Worm (Caenorhabditis elegans) whole organism, L4 larva: ENCODE measurements around the gene EGAP9.4.

Source experiments
- F10B5.3 ChIP-seq: sonication (generic microtip); optimal IDR thresholded peaks from 2 replicates; lab custom pipeline; 2016; ENCODE audit warnings: mild to moderate bottlenecking, missing genetic modification characterization, missing compliant biosample characterization
- Y105C5A.15 ChIP-seq: fragments of 200-800 bp; sonication (Bioruptor generic); IDR thresholded peaks from 2 replicates; pipeline ENCODE4 v1.3.6; 2022; ENCODE audit warnings: missing genetic modification characterization, missing compliant biosample characterization
- ceh-28 ChIP-seq: fragments of 150-350 bp; optimal IDR thresholded peaks from 2 replicates; lab custom pipeline; 2014; ENCODE audit warnings: missing biosample characterization, missing genetic modification reagents, missing genetic modification characterization
- fkh-10 ChIP-seq: fragments of 150-350 bp; optimal IDR thresholded peaks from 2 replicates; lab custom pipeline; 2014; ENCODE audit warnings: missing biosample characterization, missing genetic modification reagents, missing genetic modification characterization
- hmg-1.1 ChIP-seq: fragments of 200-800 bp; sonication (Bioruptor generic); IDR thresholded peaks from 2 replicates; pipeline ENCODE4 v1.3.6; 2022; ENCODE audit warnings: missing genetic modification reagents, missing genetic modification characterization, missing compliant biosample characterization
- lin-29 ChIP-seq: fragments of 200-800 bp; sonication (Bioruptor generic); IDR thresholded peaks from 2 replicates; pipeline ENCODE4 v1.3.6; 2022; ENCODE audit warnings: missing genetic modification reagents, missing genetic modification characterization, missing compliant biosample characterization
- mdl-1 ChIP-seq, 2 experiments: fragments of 150-350 bp in 1 of 2; sonication (generic microtip) in 1 of 2; optimal IDR thresholded peaks; 2 replicates each; lab custom pipeline; 2014 to 2017; ENCODE audit warnings: missing biosample characterization in 2 of 2, missing genetic modification characterization in 2 of 2
- mep-1 ChIP-seq: fragments of 150-350 bp; sonication (generic microtip); optimal IDR thresholded peaks from 3 replicates; lab custom pipeline; 2014; ENCODE audit warnings: missing biosample characterization, missing genetic modification characterization
- nhr-25 ChIP-seq: sonication (generic microtip); optimal IDR thresholded peaks from 2 replicates; lab custom pipeline; 2017; ENCODE audit warnings: missing genetic modification characterization, mild to moderate bottlenecking, missing compliant biosample characterization, antibody characterized with exemption, moderate library complexity, borderline replicate concordance; ENCODE audit not compliant: insufficient read depth
- nhr-76 ChIP-seq: fragments of 150-350 bp; optimal IDR thresholded peaks from 2 replicates; lab custom pipeline; 2014; ENCODE audit warnings: missing biosample characterization, missing genetic modification characterization
- snpc-4 ChIP-seq: fragments of 150-350 bp; optimal IDR thresholded peaks from 2 replicates; lab custom pipeline; 2014; ENCODE audit warnings: missing biosample characterization, missing genetic modification characterization

DNA sequence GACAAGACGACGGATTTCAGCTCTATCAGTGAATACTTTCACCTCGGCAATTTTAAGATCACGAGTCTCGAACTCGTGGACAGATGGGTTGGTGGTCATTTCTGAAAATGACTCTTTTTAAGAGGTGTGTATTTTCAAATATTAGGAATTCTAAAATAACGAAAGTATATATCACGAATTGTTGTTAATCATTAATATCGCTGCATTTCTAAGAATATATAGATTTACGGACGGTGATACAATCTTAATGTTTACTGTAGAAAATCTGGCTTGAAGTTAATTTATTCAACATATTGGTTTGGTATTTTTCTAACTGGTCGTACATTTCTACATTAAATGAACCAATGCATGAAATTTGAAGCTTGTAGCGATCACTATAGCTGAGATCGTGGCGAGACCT, 28.6 kb downstream of the EGAP9.4 start, which contains the start of gene ZK1055.7:
- no peak for TF ChIP-seq snpc-4 (tag; lab: Kevin White, UChicago)
- no peak for TF ChIP-seq nhr-25 (tag; lab: Kevin White, UChicago)
- TF ChIP-seq fkh-10 (GFP tag; lab: Kevin White, UChicago) = no peak
- TF ChIP-seq nhr-76 (tag; lab: Kevin White, UChicago) = no peak
- TF ChIP-seq ceh-28 (tag; lab: Kevin White, UChicago) = no peak
- TF ChIP-seq mdl-1 (tag; optimal IDR thresholded peaks at IDR 0.05; lab: Kevin White, UChicago) = no peak
- no peak for TF ChIP-seq mep-1 (tag; lab: Kevin White, UChicago)
- TF ChIP-seq lin-29 (GFP tag; lab: Robert Waterston, UW) = no peak
- no peak for TF ChIP-seq Y105C5A.15 (GFP tag; lab: Robert Waterston, UW)
- no peak for TF ChIP-seq F10B5.3 (tag; lab: Kevin White, UChicago)
- no peak for TF ChIP-seq hmg-1.1 (GFP tag; lab: Robert Waterston, UW)
